Fruit fly (Drosophila melanogaster) whole organism, embryonic: ENCODE results near the gene Yp1.
A peak's percentile ranks its signal among the peaks of the same experiment; 100 is the strongest.

Experiments used
- B-H1 ChIP-seq: fragments of 200-800 bp; sonication (Bioruptor generic); IDR thresholded peaks from 3 replicates; pipeline ENCODE4 v1.3.6; 2022; ENCODE audit warnings: missing biosample characterization, missing genetic modification characterization
- Bdp1 ChIP-seq: fragments of 200-800 bp; sonication (Bioruptor generic); optimal IDR thresholded peaks from 3 replicates; lab custom pipeline; 2016; ENCODE audit warnings: missing biosample characterization, missing genetic modification characterization
- Bteb2 ChIP-seq: fragments of 200-800 bp; sonication (Bioruptor generic); optimal IDR thresholded peaks from 2 replicates; lab custom pipeline; 2016; ENCODE audit warnings: missing biosample characterization, missing genetic modification characterization
- CG10147 ChIP-seq: fragments of 200-800 bp; sonication (Bioruptor generic); optimal IDR thresholded peaks from 2 replicates; lab custom pipeline; 2019; ENCODE audit warnings: missing biosample characterization, mild to moderate bottlenecking, missing genetic modification characterization, moderate library complexity
- CG1024 ChIP-seq: fragments of 200-800 bp; sonication (Bioruptor generic); IDR thresholded peaks from 2 replicates; pipeline ENCODE4 v1.3.6; 2022; ENCODE audit warnings: missing biosample characterization, missing genetic modification characterization
- CG10366 ChIP-seq: fragments of 200-800 bp; sonication (Bioruptor generic); IDR thresholded peaks from 2 replicates; pipeline ENCODE4 v1.3.6; 2022; ENCODE audit warnings: missing biosample characterization, missing genetic modification characterization
- CG11456 ChIP-seq: fragments of 200-800 bp; sonication (Bioruptor generic); IDR thresholded peaks from 3 replicates; pipeline ENCODE4 v1.3.6; 2022; ENCODE audit warnings: missing biosample characterization, missing genetic modification characterization
- CG11695 ChIP-seq: fragments of 200-800 bp; sonication (Bioruptor generic); IDR thresholded peaks from 3 replicates; pipeline ENCODE4 v1.3.6; 2022; ENCODE audit warnings: missing biosample characterization, missing genetic modification characterization
- CG12071 ChIP-seq: fragments of 200-800 bp; sonication (Bioruptor generic); optimal IDR thresholded peaks from 3 replicates; lab custom pipeline; 2018; ENCODE audit warnings: missing biosample characterization, mild to moderate bottlenecking, missing genetic modification characterization
- CG12104 ChIP-seq: fragments of 200-800 bp; sonication (Bioruptor generic); optimal IDR thresholded peaks from 3 replicates; lab custom pipeline; 2016; ENCODE audit warnings: missing biosample characterization, missing genetic modification characterization
- CG12219 ChIP-seq: fragments of 200-800 bp; sonication (Bioruptor generic); optimal IDR thresholded peaks from 3 replicates; lab custom pipeline; 2018; ENCODE audit warnings: missing biosample characterization, mild to moderate bottlenecking, missing genetic modification characterization
- CG13296 ChIP-seq: fragments of 200-800 bp; sonication (Bioruptor generic); optimal IDR thresholded peaks from 3 replicates; lab custom pipeline; 2018; ENCODE audit warnings: missing biosample characterization, mild to moderate bottlenecking, missing genetic modification characterization
- CG14710 ChIP-seq: fragments of 200-800 bp; sonication (Bioruptor generic); optimal IDR thresholded peaks from 3 replicates; lab custom pipeline; 2019; ENCODE audit warnings: missing biosample characterization, mild to moderate bottlenecking, missing genetic modification characterization, moderate library complexity
- CG15269 ChIP-seq: fragments of 200-800 bp; sonication (Bioruptor generic); optimal IDR thresholded peaks from 2 replicates; lab custom pipeline; 2018; ENCODE audit warnings: missing biosample characterization, mild to moderate bottlenecking, missing genetic modification characterization, moderate library complexity
- CG1603 ChIP-seq: fragments of 200-800 bp; sonication (Bioruptor generic); optimal IDR thresholded peaks from 2 replicates; lab custom pipeline; 2019; ENCODE audit warnings: missing biosample characterization, mild to moderate bottlenecking, missing genetic modification characterization, moderate library complexity
- CG16815 ChIP-seq: fragments of 200-800 bp; sonication (Bioruptor generic); optimal IDR thresholded peaks from 3 replicates; lab custom pipeline; 2017; ENCODE audit warnings: missing biosample characterization, mild to moderate bottlenecking, missing genetic modification characterization
- CG18599 ChIP-seq: fragments of 200-800 bp; sonication (Bioruptor generic); optimal IDR thresholded peaks from 3 replicates; lab custom pipeline; 2017; ENCODE audit warnings: missing biosample characterization, missing genetic modification characterization, mild to moderate bottlenecking, moderate library complexity, missing genetic modification reagents
- CG30403 ChIP-seq: fragments of 200-800 bp; sonication (Bioruptor generic); optimal IDR thresholded peaks from 3 replicates; lab custom pipeline; 2016; ENCODE audit warnings: missing biosample characterization, missing genetic modification characterization
- CG6813 ChIP-seq: fragments of 200-800 bp; sonication (Bioruptor generic); optimal IDR thresholded peaks from 2 replicates; lab custom pipeline; 2017; ENCODE audit warnings: missing biosample characterization, missing genetic modification characterization, mild to moderate bottlenecking, moderate library complexity, missing genetic modification reagents
- CG7271 ChIP-seq: fragments of 200-800 bp; sonication (Bioruptor generic); optimal IDR thresholded peaks from 2 replicates; lab custom pipeline; 2018; ENCODE audit warnings: missing biosample characterization, mild to moderate bottlenecking, missing genetic modification characterization, moderate library complexity
- GATAe ChIP-seq: fragments of 200-800 bp; sonication (Bioruptor generic); conservative IDR thresholded peaks from 2 replicates; pipeline ENCODE4 v1.3.6; 2022; ENCODE audit warnings: missing biosample characterization, missing genetic modification characterization
- Gug ChIP-seq: fragments of 200-800 bp; sonication (Bioruptor generic); IDR thresholded peaks from 4 replicates; pipeline ENCODE4 v1.3.6; 2022; ENCODE audit warnings: missing biosample characterization, missing genetic modification characterization
- HmgZ ChIP-seq: fragments of 200-800 bp; sonication (Bioruptor generic); optimal IDR thresholded peaks from 2 replicates; lab custom pipeline; 2018; ENCODE audit warnings: missing biosample characterization, mild to moderate bottlenecking, missing genetic modification characterization
- Hr78 ChIP-seq, 2 experiments: fragments of 200-800 bp in 1 of 2; fragments of >200 bp in 1 of 2; sonication (Bioruptor generic) in 1 of 2; optimal IDR thresholded peaks; 2 replicates each; lab custom pipeline; 2017 to 2019; ENCODE audit warnings: missing biosample characterization in 2 of 2, missing genetic modification characterization in 2 of 2, mild to moderate bottlenecking in 1 of 2, moderate library complexity in 1 of 2
- Med ChIP-seq: fragments of 200-800 bp; sonication (Bioruptor generic); peaks from one replicate; lab custom pipeline; 2016; ENCODE audit warnings: missing biosample characterization, missing genetic modification characterization, mild to moderate bottlenecking, inconsistent platforms, moderate library complexity
- Mrtf ChIP-seq: fragments of 200-800 bp; sonication (Bioruptor generic); IDR thresholded peaks from 3 replicates; pipeline ENCODE4 v1.3.6; 2022; ENCODE audit warnings: missing biosample characterization, missing genetic modification characterization
- ac ChIP-seq: fragments of 200-800 bp; sonication (Bioruptor generic); optimal IDR thresholded peaks from 3 replicates; lab custom pipeline; 2017; ENCODE audit warnings: missing biosample characterization, mild to moderate bottlenecking, missing genetic modification characterization
- aop ChIP-seq: fragments of 200-800 bp; sonication (Bioruptor generic); IDR thresholded peaks from 2 replicates; pipeline ENCODE4 v1.3.6; 2022; ENCODE audit warnings: missing biosample characterization, missing genetic modification characterization
- az2 ChIP-seq: fragments of 200-800 bp; sonication (Bioruptor generic); optimal IDR thresholded peaks from 3 replicates; lab custom pipeline; 2016; ENCODE audit warnings: missing biosample characterization, missing genetic modification characterization
- bab2 ChIP-seq: fragments of 200-800 bp; sonication (Bioruptor generic); optimal IDR thresholded peaks from 2 replicates; lab custom pipeline; 2016; ENCODE audit warnings: missing biosample characterization, missing genetic modification characterization
- crc ChIP-seq: fragments of 200-800 bp; sonication (Bioruptor generic); optimal IDR thresholded peaks from 2 replicates; lab custom pipeline; 2016; ENCODE audit warnings: missing biosample characterization, missing genetic modification characterization
- dmrt99B ChIP-seq: fragments of 200-800 bp; sonication (Bioruptor generic); optimal IDR thresholded peaks from 2 replicates; lab custom pipeline; 2018; ENCODE audit warnings: missing biosample characterization, mild to moderate bottlenecking, missing genetic modification characterization, moderate library complexity
- fd3F ChIP-seq: fragments of 200-800 bp; sonication (Bioruptor generic); optimal IDR thresholded peaks from 2 replicates; lab custom pipeline; 2018; ENCODE audit warnings: missing biosample characterization, mild to moderate bottlenecking, missing genetic modification characterization, moderate library complexity
- ftz-f1 ChIP-seq: fragments of 200-800 bp; sonication (Bioruptor generic); optimal IDR thresholded peaks from 2 replicates; lab custom pipeline; 2016; ENCODE audit warnings: missing biosample characterization, missing genetic modification characterization
- gem ChIP-seq: fragments of 200-800 bp; sonication (Bioruptor generic); optimal IDR thresholded peaks from 2 replicates; lab custom pipeline; 2019; ENCODE audit warnings: missing biosample characterization, mild to moderate bottlenecking, missing genetic modification characterization, moderate library complexity
- ken ChIP-seq: fragments of 200-800 bp; sonication (Bioruptor generic); IDR thresholded peaks from 3 replicates; pipeline ENCODE4 v1.3.6; 2022; ENCODE audit warnings: missing biosample characterization, missing genetic modification characterization
- lov ChIP-seq, 2 experiments: fragments of 200-800 bp in 1 of 2; fragments of >200 bp in 1 of 2; sonication (Bioruptor generic) in 1 of 2; IDR thresholded peaks in 1 of 2; optimal IDR thresholded peaks in 1 of 2; 2 replicates in 1 of 2; 3 replicates in 1 of 2; pipeline versions ENCODE4 v1.3.6 to Lab custom; 2017 to 2022; ENCODE audit warnings: missing biosample characterization in 1 of 2, missing genetic modification characterization in 1 of 2
- nerfin-2 ChIP-seq: fragments of 200-800 bp; sonication (Bioruptor generic); IDR thresholded peaks from 2 replicates; pipeline ENCODE4 v1.3.6; 2022; ENCODE audit warnings: missing biosample characterization, missing genetic modification characterization; ENCODE audit not compliant: partially characterized antibody
- odd ChIP-seq: fragments of 200-800 bp; sonication (Bioruptor generic); optimal IDR thresholded peaks from 2 replicates; lab custom pipeline; 2017; ENCODE audit warnings: missing biosample characterization, mild to moderate bottlenecking, missing genetic modification characterization
- otp ChIP-seq: fragments of 200-800 bp; sonication (Bioruptor generic); IDR thresholded peaks from 3 replicates; pipeline ENCODE4, ENCODE4 v1.3.6; 2022; ENCODE audit warnings: missing biosample characterization, missing genetic modification characterization
- pb ChIP-seq: fragments of 200-800 bp; sonication (Bioruptor generic); optimal IDR thresholded peaks from 3 replicates; lab custom pipeline; 2016; ENCODE audit warnings: missing biosample characterization, missing genetic modification characterization
- psq ChIP-seq: fragments of 200-800 bp; sonication (Bioruptor generic); optimal IDR thresholded peaks from 2 replicates; lab custom pipeline; 2017; ENCODE audit warnings: missing biosample characterization, missing genetic modification characterization
- scrt ChIP-seq: fragments of 200-800 bp; sonication (Bioruptor generic); optimal IDR thresholded peaks from 2 replicates; lab custom pipeline; 2018; ENCODE audit warnings: missing biosample characterization, mild to moderate bottlenecking, missing genetic modification characterization, moderate library complexity
- sens-2 ChIP-seq: fragments of 200-800 bp; sonication (Bioruptor generic); IDR thresholded peaks from 2 replicates; pipeline ENCODE4 v1.3.6; 2022; ENCODE audit warnings: missing biosample characterization, missing genetic modification characterization
- seq ChIP-seq: fragments of 200-800 bp; sonication (Bioruptor generic); IDR thresholded peaks from 2 replicates; pipeline ENCODE4 v1.3.6; 2022; ENCODE audit warnings: missing biosample characterization, missing genetic modification characterization
- vnd ChIP-seq: fragments of 200-800 bp; sonication (Bioruptor generic); IDR thresholded peaks from 3 replicates; pipeline ENCODE4 v1.3.6; 2022; ENCODE audit warnings: missing biosample characterization, missing genetic modification characterization; ENCODE audit not compliant: partially characterized antibody
- wdn ChIP-seq: fragments of 200-800 bp; sonication (Bioruptor generic); IDR thresholded peaks from 2 replicates; pipeline ENCODE4 v1.3.6; 2022; ENCODE audit warnings: missing biosample characterization, missing genetic modification characterization

The Yp1 gene

DNA sequence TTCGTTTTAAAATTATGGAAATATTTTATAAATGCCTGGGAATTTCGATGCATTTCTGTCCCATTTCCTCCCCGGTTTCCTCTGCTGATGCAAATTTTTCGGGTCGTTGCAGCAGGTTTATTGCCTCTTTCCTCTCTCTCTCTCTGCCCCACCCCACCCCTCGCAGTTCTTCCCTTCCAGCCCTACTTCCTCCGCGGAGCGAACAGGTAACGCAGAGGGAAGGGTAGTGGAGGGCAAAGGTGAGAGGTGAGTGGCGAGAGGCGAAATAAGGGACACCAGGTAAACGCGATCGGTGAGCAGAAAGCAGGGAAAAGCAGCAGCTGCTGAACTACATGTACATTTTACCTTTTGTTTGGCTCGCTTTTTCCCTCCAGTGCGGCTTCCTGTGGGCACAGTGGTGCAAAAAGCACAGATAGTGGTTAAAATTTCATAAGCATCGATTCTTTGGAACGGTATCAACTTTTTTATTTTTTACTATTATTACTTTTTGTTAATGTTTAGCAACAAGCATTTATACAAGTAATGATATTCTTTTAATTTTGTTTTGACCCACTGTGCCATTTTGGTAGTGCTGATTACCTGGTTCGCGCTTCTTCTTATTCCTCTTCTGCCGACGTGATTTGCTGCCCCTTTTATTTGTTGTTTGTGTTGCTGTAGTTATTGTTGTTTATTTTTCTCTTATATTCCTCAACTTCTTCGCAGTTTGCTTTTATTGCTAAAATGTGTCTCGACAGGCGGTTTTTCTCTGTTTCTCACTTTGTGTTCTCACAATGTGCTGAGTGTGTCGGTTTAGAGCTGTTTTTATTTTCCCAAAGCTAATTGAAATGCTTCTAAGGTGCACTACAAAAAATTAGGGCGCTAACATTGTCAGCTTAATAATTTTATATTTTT is 34.7 kb downstream of the Yp1 start (continued):
- peak; percentile 28 for TF ChIP-seq Bteb2 (GFP tag; lab: Kevin White, UChicago)
- no peak for TF ChIP-seq ftz-f1 (GFP tag; lab: Kevin White, UChicago)
- TF ChIP-seq gem (tag; lab: Kevin White, UChicago), result peak; percentile 82
- TF ChIP-seq sens-2, result peak; percentile 70
- peak; percentile 63; the same call in 2 of the 3 replicates for TF ChIP-seq Mrtf
- TF ChIP-seq CG7271, result peak; percentile 70
- peak; percentile 11 for TF ChIP-seq bab2 (GFP tag; lab: Kevin White, UChicago)
- no peak for TF ChIP-seq crc
- TF ChIP-seq wdn, result 0 out of 2 replicates have a peak, but pooled peaks have one; percentile 4
- no peak for TF ChIP-seq vnd (GFP tag; lab: Robert Waterston, UW)
- peak; percentile 57 for TF ChIP-seq CG6813
- peak; percentile 13 for TF ChIP-seq CG12219 (GFP tag; lab: Kevin White, UChicago)
- TF ChIP-seq fd3F (GFP tag; lab: Kevin White, UChicago), result peak; percentile 22
- peak; percentile 62 for TF ChIP-seq CG18599
- TF ChIP-seq aop, result peak; percentile 26; the same call in 1 of the 2 replicates
- TF ChIP-seq CG14710 (tag; lab: Kevin White, UChicago), result peak; percentile 57
- TF ChIP-seq ken (GFP tag; lab: Robert Waterston, UW), result peak; percentile 54; the same call in 2 of the 3 replicates
- no peak for TF ChIP-seq CG1603 (tag; lab: Kevin White, UChicago)
- peak; percentile 70 for TF ChIP-seq CG10366
- TF ChIP-seq dmrt99B (tag; lab: Kevin White, UChicago), result peak; percentile 64
- peak; percentile 53 for TF ChIP-seq odd
- no peak for TF ChIP-seq CG12104
- no peak for TF ChIP-seq CG13296 (GFP tag; lab: Kevin White, UChicago)
- TF ChIP-seq CG11456 (GFP tag; lab: Robert Waterston, UW), result peak; percentile 42; the same call in 1 of the 3 replicates
- TF ChIP-seq scrt (GFP tag; lab: Kevin White, UChicago), result no peak
- TF ChIP-seq GATAe (GFP tag; lab: Robert Waterston, UW), result no peak
- peak; percentile 48 for TF ChIP-seq CG15269 (tag; lab: Kevin White, UChicago)
- peak; percentile 56 for TF ChIP-seq CG30403 (GFP tag; lab: Kevin White, UChicago)
- peak; percentile 57; the same call in 1 of the 3 replicates for TF ChIP-seq CG11695
- peak in 1 of 2 experiments; percentile 40 for TF ChIP-seq Hr78 (GFP tag; optimal IDR thresholded peaks at IDR 0.05; lab: Kevin White, UChicago)
- no peak for TF ChIP-seq CG1024 (GFP tag; lab: Robert Waterston, UW)
- peak; percentile 9 for TF ChIP-seq CG10147 (GFP tag; lab: Kevin White, UChicago)
- peak; percentile 34; the same call in 1 of the 4 replicates for TF ChIP-seq Gug (GFP tag; lab: Robert Waterston, UW)
- no peak for TF ChIP-seq pb (GFP tag; lab: Kevin White, UChicago)
- peak; percentile 79 for TF ChIP-seq ac (GFP tag; lab: Kevin White, UChicago)
- no peak for TF ChIP-seq nerfin-2 (GFP tag; lab: Robert Waterston, UW)
- TF ChIP-seq CG16815 (GFP tag; lab: Kevin White, UChicago), result peak; percentile 61
- peak; percentile 16 for TF ChIP-seq HmgZ (tag; lab: Kevin White, UChicago)
- TF ChIP-seq CG12071 (GFP tag; lab: Kevin White, UChicago), result no peak
- TF ChIP-seq otp (GFP tag; lab: Robert Waterston, UW), result peak; percentile 78
- TF ChIP-seq psq, result peak; percentile 29
- peak; percentile 38; the same call in 2 of the 3 replicates for TF ChIP-seq B-H1 (GFP tag; lab: Robert Waterston, UW)
- TF ChIP-seq Med (GFP tag; lab: Kevin White, UChicago), result peak; percentile 68
- TF ChIP-seq seq (GFP tag; lab: Robert Waterston, UW), result peak; percentile 66
- peak; percentile 55 for TF ChIP-seq az2 (GFP tag; lab: Kevin White, UChicago)
- TF ChIP-seq Bdp1 (GFP tag; lab: Kevin White, UChicago), result peak; percentile 33
- TF ChIP-seq lov (optimal IDR thresholded peaks at IDR 0.05; lab: Kevin White, UChicago), result no peak
- 0 out of 3 replicates have a peak, but pooled peaks have one; percentile 15 for TF ChIP-seq lov (GFP tag; IDR thresholded peaks at IDR 0.05; lab: Robert Waterston, UW)
